Worm (Caenorhabditis elegans) whole organism, L2 larva: ENCODE results near the gene Y41E3.13.

ENCODE experiments used
- ama-1 ChIP-seq: fragments of 150-350 bp; optimal IDR thresholded peaks from 2 replicates; lab custom pipeline; 2018; ENCODE audit warnings: inconsistent platforms
- crh-2 ChIP-seq: sonication (generic microtip); optimal IDR thresholded peaks from 2 replicates; lab custom pipeline; 2017; ENCODE audit warnings: missing biosample characterization, missing genetic modification characterization
- dmd-4 ChIP-seq: sonication (generic microtip); optimal IDR thresholded peaks from 2 replicates; lab custom pipeline; 2017; ENCODE audit warnings: missing biosample characterization, missing genetic modification characterization
- lin-39 ChIP-seq: fragments of 150-350 bp; optimal IDR thresholded peaks from 2 replicates; lab custom pipeline; 2014; ENCODE audit warnings: missing biosample characterization, missing genetic modification reagents, missing genetic modification characterization
- lsy-2 ChIP-seq, 2 experiments: fragments of 150-350 bp in 1 of 2; sonication (generic microtip) in 1 of 2; optimal IDR thresholded peaks; 2 replicates each; lab custom pipeline; 2014 to 2017; ENCODE audit warnings: missing biosample characterization in 2 of 2, missing genetic modification characterization in 2 of 2

DNA sequence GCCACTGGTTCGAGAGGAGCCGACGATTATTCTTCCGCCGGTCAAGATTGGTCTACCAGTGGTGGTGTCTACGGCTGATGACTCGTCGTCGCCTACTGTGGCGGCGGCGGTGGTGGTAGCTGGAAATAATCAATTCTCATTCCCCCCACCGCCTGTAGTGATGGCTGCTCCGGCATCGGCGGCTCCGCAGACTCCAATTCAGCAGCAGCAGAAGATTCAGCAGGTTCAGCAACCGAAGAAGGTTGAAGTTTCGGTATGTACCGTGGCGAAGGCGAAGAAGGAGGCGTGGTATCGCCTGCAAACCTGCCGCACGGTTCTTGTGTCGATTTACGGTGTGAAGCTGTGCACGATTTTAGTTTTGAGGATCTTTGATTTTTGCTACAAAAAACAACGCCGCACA lies 11.9 kb upstream of the Y41E3.13 start:
- TF ChIP-seq crh-2 (tag; lab: Kevin White, UChicago) (no peak), lsy-2 (tag; optimal IDR thresholded peaks at IDR 0.05; lab: Kevin White, UChicago) (no peak), dmd-4 (tag; lab: Kevin White, UChicago) (no peak), ama-1 (lab: Kevin White, UChicago) (no peak), lin-39 (tag; lab: Kevin White, UChicago) (no peak)
